Fruit fly (Drosophila melanogaster): ENCODE data around the gene sens-2.

DNA sequence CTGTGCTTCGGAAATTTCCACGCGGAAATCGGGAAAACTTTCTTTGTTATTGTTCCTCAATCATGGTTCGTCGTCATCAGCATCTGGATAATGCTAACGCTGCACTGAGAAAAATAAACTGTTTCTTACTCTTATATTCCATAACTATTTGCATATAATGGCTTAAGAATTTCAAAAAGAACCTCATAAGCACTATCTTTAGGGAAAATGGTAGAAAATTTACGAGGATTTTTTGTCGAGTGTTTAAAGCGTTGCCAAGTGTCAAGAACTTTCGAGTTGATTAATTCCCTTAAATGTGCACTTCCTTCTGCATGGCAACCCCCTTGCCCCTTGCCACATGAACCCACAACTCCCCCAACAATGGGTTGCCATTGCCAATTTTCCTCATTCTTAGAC is 33.8 kb upstream of the sens-2 start:
- no peak for TF ChIP-seq usp (GFP tag; optimal IDR thresholded peaks at IDR 0.05)
- no peak for TF ChIP-seq jim (GFP tag; optimal IDR thresholded peaks at IDR 0.05)
- no peak for TF ChIP-seq pan (optimal IDR thresholded peaks at IDR 0.05)
- TF ChIP-seq Myc (optimal IDR thresholded peaks at IDR 0.05) = no peak
- no peak for TF ChIP-seq Dfd (GFP tag; optimal IDR thresholded peaks at IDR 0.05)
- no peak for TF ChIP-seq Hnf4 (GFP tag; optimal IDR thresholded peaks at IDR 0.05)
- no peak for TF ChIP-seq Hr78 (GFP tag; optimal IDR thresholded peaks at IDR 0.05)
- no peak for TF ChIP-seq OdsH (GFP tag; optimal IDR thresholded peaks at IDR 0.05)

Measured in whole organism, wandering third instar larva.